Worm (Caenorhabditis elegans) whole organism, late embryonic: ENCODE data around the gene Y75B8A.10.

Source experiments
- K02D7.2 ChIP-seq: sonication (generic microtip); optimal IDR thresholded peaks from 2 replicates; lab custom pipeline; 2017; ENCODE audit warnings: mild to moderate bottlenecking, missing genetic modification characterization, missing compliant biosample characterization
- T23F11.4 ChIP-seq: fragments of 200-800 bp; sonication (Bioruptor generic); optimal IDR thresholded peaks from 2 replicates; lab custom pipeline; 2018; ENCODE audit warnings: mild to moderate bottlenecking, missing genetic modification characterization, missing compliant biosample characterization
- ama-1 ChIP-seq: fragments of 150-350 bp; optimal IDR thresholded peaks from 2 replicates; lab custom pipeline; 2014
- ceh-24 ChIP-seq: sonication (generic microtip); optimal IDR thresholded peaks from 2 replicates; lab custom pipeline; 2016; ENCODE audit warnings: mild to moderate bottlenecking, missing genetic modification characterization, missing compliant biosample characterization
- ceh-34 ChIP-seq: sonication (generic microtip); optimal IDR thresholded peaks from 2 replicates; lab custom pipeline; 2016; ENCODE audit warnings: mild to moderate bottlenecking, missing genetic modification characterization, missing compliant biosample characterization
- dve-1 ChIP-seq: sonication (generic microtip); optimal IDR thresholded peaks from 2 replicates; lab custom pipeline; 2017; ENCODE audit warnings: antibody characterized with exemption, mild to moderate bottlenecking, missing genetic modification characterization, missing compliant biosample characterization
- fkh-10 ChIP-seq: fragments of 150-350 bp; optimal IDR thresholded peaks from 2 replicates; lab custom pipeline; 2014; ENCODE audit warnings: missing biosample characterization, missing genetic modification reagents, missing genetic modification characterization
- madf-2 ChIP-seq: sonication (generic microtip); optimal IDR thresholded peaks from 2 replicates; lab custom pipeline; 2017; ENCODE audit warnings: missing genetic modification characterization, missing compliant biosample characterization
- pag-3 ChIP-seq: sonication (generic microtip); optimal IDR thresholded peaks from 2 replicates; lab custom pipeline; 2016; ENCODE audit warnings: missing compliant biosample characterization, missing genetic modification characterization, borderline replicate concordance
- pat-9 ChIP-seq: fragments of 200-800 bp; sonication (Bioruptor generic); optimal IDR thresholded peaks from 2 replicates; lab custom pipeline; 2018; ENCODE audit warnings: mild to moderate bottlenecking, missing genetic modification characterization, moderate library complexity, missing compliant biosample characterization
- sdc-2 ChIP-seq: sonication (generic microtip); optimal IDR thresholded peaks from 2 replicates; lab custom pipeline; 2016; ENCODE audit warnings: missing genotype, missing genetic modification characterization, missing compliant biosample characterization

The Y75B8A.10 gene

ce11 chrIII:12131751-12132150 lies 51.1 kb downstream of the Y75B8A.10 start:
- TF ChIP-seq pag-3 (tag; lab: Kevin White, UChicago) (no peak), K02D7.2 (peak; percentile 27), ceh-34 (tag; lab: Kevin White, UChicago) (no peak), madf-2 (tag; lab: Kevin White, UChicago) (no peak), ama-1 (lab: Kevin White, UChicago) (no peak), T23F11.4 (GFP tag; lab: Kevin White, UChicago) (no peak), sdc-2 (tag; lab: Kevin White, UChicago) (no peak), dve-1 (tag; lab: Kevin White, UChicago) (peak; percentile 98), pat-9 (no peak), fkh-10 (GFP tag; lab: Kevin White, UChicago) (no peak), ceh-24 (tag; lab: Kevin White, UChicago) (no peak)
